Worm (Caenorhabditis elegans): ENCODE results near the gene ttm-2.

DNA sequence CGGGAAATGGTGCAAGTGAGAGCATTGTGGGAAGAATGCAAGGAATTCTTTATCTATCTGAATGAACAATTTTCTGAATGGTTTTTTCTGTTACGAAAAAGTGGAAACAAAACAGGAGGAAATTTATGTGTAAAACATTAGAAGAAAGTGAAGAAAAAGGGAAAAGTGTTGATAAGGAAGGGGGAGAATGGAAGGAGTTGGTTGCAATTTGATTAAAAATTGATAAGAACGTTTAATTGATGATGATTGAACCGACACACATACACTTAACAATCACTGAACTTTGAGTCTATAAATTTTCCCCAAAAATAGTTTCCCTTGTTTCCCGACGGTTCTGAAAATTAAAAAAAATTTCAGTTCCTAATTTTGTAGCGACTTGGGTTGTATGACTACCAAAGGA lies 36.7 kb upstream of the ttm-2 start:
- TF ChIP-seq dao-5 (tag; optimal IDR thresholded peaks at IDR 0.05) (no peak), him-1 (tag; optimal IDR thresholded peaks at IDR 0.05) (no peak), W03F9.2 (tag; optimal IDR thresholded peaks at IDR 0.05) (no peak)
